Worm (Caenorhabditis elegans) whole organism, early embryonic: Measurements from ENCODE around the gene ZC132.3.

ENCODE experiments used
- B0310.2 ChIP-seq: sonication (generic microtip); optimal IDR thresholded peaks from 2 replicates; lab custom pipeline; 2016; ENCODE audit warnings: mild to moderate bottlenecking, missing genetic modification characterization, missing compliant biosample characterization
- F13C5.2 ChIP-seq: sonication (generic microtip); optimal IDR thresholded peaks from 2 replicates; lab custom pipeline; 2017; ENCODE audit warnings: mild to moderate bottlenecking, missing genetic modification characterization, inconsistent platforms, missing compliant biosample characterization
- aly-1 ChIP-seq: sonication (generic microtip); optimal IDR thresholded peaks from 2 replicates; lab custom pipeline; 2016; ENCODE audit warnings: missing genetic modification characterization, missing compliant biosample characterization
- ama-1 ChIP-seq: fragments of 150-350 bp; optimal IDR thresholded peaks from 2 replicates; lab custom pipeline; 2014
- ceh-13 ChIP-seq: fragments of 200-800 bp; sonication (Bioruptor generic); optimal IDR thresholded peaks from 2 replicates; lab custom pipeline; 2018; ENCODE audit warnings: mild to moderate bottlenecking, missing genetic modification characterization, missing compliant biosample characterization
- ceh-36 ChIP-seq: sonication (generic microtip); optimal IDR thresholded peaks from 2 replicates; lab custom pipeline; 2016; ENCODE audit warnings: missing genetic modification characterization, inconsistent platforms, missing compliant biosample characterization
- ets-7 ChIP-seq: sonication (generic microtip); optimal IDR thresholded peaks from 2 replicates; lab custom pipeline; 2016; ENCODE audit warnings: missing genotype, missing genetic modification characterization, missing compliant biosample characterization
- flt-1 ChIP-seq: fragments of 200-800 bp; sonication (Bioruptor generic); IDR thresholded peaks from 2 replicates; pipeline ENCODE4 v1.3.6; 2022; ENCODE audit warnings: missing genetic modification characterization, missing compliant biosample characterization
- hmbx-1 ChIP-seq: sonication (generic microtip); optimal IDR thresholded peaks from 2 replicates; lab custom pipeline; 2016; ENCODE audit warnings: mild to moderate bottlenecking, missing genetic modification characterization, missing compliant biosample characterization
- hmg-4 ChIP-seq: fragments of 200-800 bp; sonication (Bioruptor generic); optimal IDR thresholded peaks from 2 replicates; lab custom pipeline; 2018; ENCODE audit warnings: mild to moderate bottlenecking, missing genetic modification characterization, missing compliant biosample characterization
- hnd-1 ChIP-seq: sonication (generic microtip); optimal IDR thresholded peaks from 2 replicates; lab custom pipeline; 2016; ENCODE audit warnings: missing genetic modification characterization, missing compliant biosample characterization
- pes-1 ChIP-seq: fragments of 200-800 bp; sonication (Bioruptor generic); IDR thresholded peaks from 2 replicates; pipeline ENCODE4 v1.3.6; 2022; ENCODE audit warnings: missing genetic modification reagents, missing genetic modification characterization, missing compliant biosample characterization
- scrt-1 ChIP-seq: fragments of 200-800 bp; sonication (Bioruptor generic); IDR thresholded peaks from 2 replicates; pipeline ENCODE4 v1.3.6; 2022; ENCODE audit warnings: missing genetic modification characterization, missing compliant biosample characterization
- sea-1 ChIP-seq: fragments of 200-800 bp; sonication (Bioruptor generic); conservative IDR thresholded peaks from 2 replicates; pipeline ENCODE4 v1.3.6; 2022; ENCODE audit warnings: missing genetic modification characterization, missing compliant biosample characterization
- tbx-11 ChIP-seq: fragments of 200-800 bp; sonication (Bioruptor generic); IDR thresholded peaks from 2 replicates; pipeline ENCODE4 v1.3.6; 2022; ENCODE audit warnings: missing genetic modification characterization, missing compliant biosample characterization
- tbx-37 ChIP-seq: fragments of 200-800 bp; sonication (Bioruptor generic); conservative IDR thresholded peaks from 2 replicates; pipeline ENCODE4 v1.3.6; 2022; ENCODE audit warnings: missing genetic modification reagents, missing genetic modification characterization, missing compliant biosample characterization
- tra-4 ChIP-seq: sonication (generic microtip); optimal IDR thresholded peaks from 2 replicates; lab custom pipeline; 2017; ENCODE audit warnings: missing genetic modification characterization, missing compliant biosample characterization

Gene ZC132.3

DNA sequence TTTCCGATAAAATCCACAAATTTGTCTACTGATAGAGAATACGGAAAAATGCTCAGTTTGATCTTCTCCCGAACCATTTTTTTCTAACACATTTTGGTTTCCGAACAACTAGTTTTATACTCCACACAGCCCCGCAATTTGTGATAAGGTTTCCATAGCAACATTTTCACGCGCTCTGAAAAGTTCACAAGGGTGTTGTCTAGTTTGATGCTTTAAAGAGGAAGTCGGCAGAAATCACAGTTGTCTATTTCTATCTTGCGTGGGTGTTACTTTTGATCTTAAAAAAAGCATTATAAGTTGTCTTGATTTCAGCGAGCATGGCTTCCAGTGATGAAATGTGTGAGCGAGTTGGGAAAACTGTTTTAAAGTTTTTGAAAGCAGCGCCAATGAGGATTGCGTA is at the start of gene ZC132.3:
Gene ZC132.3, minus strand, starts transcription at position 101 of the 400 bp plus-strand sequence.
- TF ChIP-seq pes-1 = no peak
- TF ChIP-seq hmbx-1 (tag; lab: Kevin White, UChicago) = no peak
- TF ChIP-seq hmg-4 (GFP tag; lab: Kevin White, UChicago) = no peak
- TF ChIP-seq ceh-36 = no peak
- TF ChIP-seq scrt-1 (GFP tag; lab: Robert Waterston, UW) = no peak

DNA sequence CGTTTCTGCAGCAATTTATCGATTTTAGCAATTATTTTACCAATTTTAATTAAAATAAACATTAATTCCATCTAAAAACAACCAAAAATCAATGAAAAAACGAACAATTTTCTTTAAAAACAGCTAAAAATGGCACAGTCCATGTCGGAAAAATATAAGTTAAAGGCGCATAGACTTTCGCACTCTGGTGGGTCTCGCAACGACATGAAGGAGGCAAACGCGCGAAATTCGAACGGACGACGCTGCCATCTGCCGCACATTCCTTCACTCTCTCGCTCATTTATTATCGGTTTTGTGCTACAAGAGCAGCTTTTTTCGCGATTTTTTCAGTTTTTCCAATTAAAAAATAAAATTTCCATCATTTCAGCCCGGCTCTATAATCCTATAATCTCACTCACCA is 47.2 kb upstream of the ZC132.3 start, which contains the start of gene mcm-7:
Gene mcm-7, plus strand, starts transcription at position 368 of the 400 bp plus-strand sequence.
- TF ChIP-seq B0310.2 (tag; lab: Kevin White, UChicago) = no peak
- no peak for TF ChIP-seq ets-7 (tag; lab: Kevin White, UChicago)
- TF ChIP-seq hmbx-1 (tag; lab: Kevin White, UChicago) = no peak
- TF ChIP-seq tra-4 (tag; lab: Kevin White, UChicago) = no peak
- no peak for TF ChIP-seq ceh-36
- TF ChIP-seq scrt-1 (GFP tag; lab: Robert Waterston, UW) = no peak
- no peak for TF ChIP-seq hnd-1 (tag; lab: Kevin White, UChicago)
- no peak for TF ChIP-seq flt-1 (GFP tag; lab: Robert Waterston, UW)
- no peak for TF ChIP-seq sea-1 (GFP tag; lab: Robert Waterston, UW)

DNA sequence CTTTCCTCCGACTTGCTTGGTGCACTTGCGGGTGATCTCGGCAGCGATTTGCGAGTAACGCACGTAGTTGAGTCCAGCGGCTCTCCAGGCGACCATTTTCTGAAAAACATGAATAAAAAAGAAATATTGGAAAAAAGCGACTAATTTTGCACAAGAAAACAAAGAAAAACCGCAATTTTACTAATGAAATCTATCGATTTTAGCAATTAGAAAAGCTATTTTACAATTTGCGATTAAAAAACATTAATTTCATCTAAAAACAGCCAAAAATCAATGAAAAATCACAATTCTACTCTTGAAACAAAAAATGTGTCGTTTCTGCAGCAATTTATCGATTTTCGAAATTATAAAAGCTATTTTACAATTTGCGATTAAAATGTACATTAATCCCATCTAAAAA is 46.7 kb upstream of the ZC132.3 start, which contains the start of gene hpo-18:
Gene hpo-18, minus strand, starts transcription at position 101 of the 400 bp plus-strand sequence.
- TF ChIP-seq tra-4 (tag; lab: Kevin White, UChicago) = no peak
- TF ChIP-seq ama-1 (lab: Kevin White, UChicago) = no peak
- TF ChIP-seq scrt-1 (GFP tag; lab: Robert Waterston, UW) = no peak
- TF ChIP-seq sea-1 (GFP tag; lab: Robert Waterston, UW) = no peak
- no peak for TF ChIP-seq hmbx-1 (tag; lab: Kevin White, UChicago)
- TF ChIP-seq hmg-4 (GFP tag; lab: Kevin White, UChicago) = no peak
- TF ChIP-seq F13C5.2 (tag; lab: Kevin White, UChicago) = no peak
- no peak for TF ChIP-seq aly-1
- no peak for TF ChIP-seq B0310.2 (tag; lab: Kevin White, UChicago)
- TF ChIP-seq tbx-11 (GFP tag; lab: Robert Waterston, UW) = no peak
- no peak for TF ChIP-seq ets-7 (tag; lab: Kevin White, UChicago)
- no peak for TF ChIP-seq pes-1

DNA sequence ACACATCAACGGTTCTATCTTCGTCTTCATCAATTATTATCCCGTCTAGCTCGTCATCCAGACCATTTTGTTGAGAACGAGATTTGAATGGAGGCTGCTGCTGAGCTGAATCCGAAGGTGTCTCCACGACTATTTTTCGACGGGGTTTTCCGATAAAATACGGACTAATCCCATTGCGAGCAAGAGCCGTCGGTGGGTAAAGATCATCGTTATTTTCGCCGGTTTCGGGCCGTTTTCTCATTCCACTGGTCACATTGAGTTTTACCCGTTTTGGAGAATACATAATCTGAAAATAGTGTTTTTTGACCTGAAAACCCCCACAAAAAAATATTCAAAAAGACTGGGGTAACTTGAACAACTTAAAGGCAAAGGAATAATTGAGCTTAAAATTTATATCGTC is 46.1 kb upstream of the ZC132.3 start, which contains the start of gene figl-1:
Gene figl-1, minus strand, starts transcription at position 286 of the 400 bp plus-strand sequence.
- TF ChIP-seq ceh-13 (GFP tag; lab: Kevin White, UChicago) (no peak), hmbx-1 (tag; lab: Kevin White, UChicago) (no peak), tbx-37 (GFP tag; lab: Robert Waterston, UW) (no peak), sea-1 (GFP tag; lab: Robert Waterston, UW) (no peak), hnd-1 (tag; lab: Kevin White, UChicago) (no peak), ama-1 (lab: Kevin White, UChicago) (no peak), B0310.2 (tag; lab: Kevin White, UChicago) (no peak)

DNA sequence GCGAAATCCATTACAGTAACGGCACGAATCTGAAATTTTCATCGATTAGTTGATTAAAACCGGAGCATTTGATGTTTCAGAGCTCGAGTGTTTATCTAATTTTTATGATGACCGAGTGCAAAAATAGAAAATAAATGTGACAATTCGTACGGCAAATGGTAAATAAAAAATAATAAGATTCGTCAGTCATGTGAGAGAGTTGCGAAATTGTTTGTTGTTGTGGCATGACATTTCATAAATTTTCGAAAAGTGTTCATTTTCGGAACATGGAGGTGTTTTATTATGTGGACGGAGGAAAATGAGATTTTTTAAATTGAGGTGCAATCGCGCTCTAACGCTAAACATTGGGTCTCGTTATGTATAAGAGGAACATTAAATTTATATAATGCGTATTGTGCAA is 42.1 kb upstream of the ZC132.3 start:
- TF ChIP-seq tra-4 (tag; lab: Kevin White, UChicago) = no peak
- TF ChIP-seq B0310.2 (tag; lab: Kevin White, UChicago) = no peak
- no peak for TF ChIP-seq ama-1 (lab: Kevin White, UChicago)
- no peak for TF ChIP-seq pes-1
- TF ChIP-seq hmg-4 (GFP tag; lab: Kevin White, UChicago) = no peak
- TF ChIP-seq ceh-36 = no peak
- no peak for TF ChIP-seq hnd-1 (tag; lab: Kevin White, UChicago)
- no peak for TF ChIP-seq tbx-37 (GFP tag; lab: Robert Waterston, UW)

DNA sequence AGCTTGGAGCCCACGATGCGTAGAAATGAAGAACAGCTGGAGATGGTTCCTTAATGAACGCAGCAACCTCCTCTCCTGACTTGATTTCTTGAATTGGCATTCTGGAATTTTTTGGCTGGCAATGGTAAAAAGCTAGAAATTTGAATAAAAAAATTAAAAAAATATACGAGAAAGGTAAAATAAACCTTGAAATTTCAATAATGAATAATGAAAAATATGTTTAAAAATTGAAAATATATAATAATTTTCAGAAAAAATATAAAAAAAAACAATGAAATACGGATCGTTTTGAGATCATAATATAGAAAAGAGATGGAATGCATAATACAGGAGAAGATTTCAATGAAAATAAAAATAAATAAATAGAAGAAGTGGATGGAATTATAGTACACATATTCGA is 41.6 kb upstream of the ZC132.3 start, which contains the start of gene glrx-3:
Gene glrx-3, minus strand, starts transcription at position 101 of the 400 bp plus-strand sequence.
- no peak for TF ChIP-seq sea-1 (GFP tag; lab: Robert Waterston, UW)
- no peak for TF ChIP-seq hmbx-1 (tag; lab: Kevin White, UChicago)
- no peak for TF ChIP-seq ama-1 (lab: Kevin White, UChicago)
- no peak for TF ChIP-seq hnd-1 (tag; lab: Kevin White, UChicago)
- no peak for TF ChIP-seq scrt-1 (GFP tag; lab: Robert Waterston, UW)
- no peak for TF ChIP-seq hmg-4 (GFP tag; lab: Kevin White, UChicago)
- TF ChIP-seq tra-4 (tag; lab: Kevin White, UChicago) = no peak
- no peak for TF ChIP-seq ets-7 (tag; lab: Kevin White, UChicago)
- no peak for TF ChIP-seq F13C5.2 (tag; lab: Kevin White, UChicago)
- no peak for TF ChIP-seq ceh-36
- TF ChIP-seq B0310.2 (tag; lab: Kevin White, UChicago) = no peak
- TF ChIP-seq flt-1 (GFP tag; lab: Robert Waterston, UW) = no peak
- no peak for TF ChIP-seq tbx-37 (GFP tag; lab: Robert Waterston, UW)
- TF ChIP-seq tbx-11 (GFP tag; lab: Robert Waterston, UW) = no peak
- no peak for TF ChIP-seq ceh-13 (GFP tag; lab: Kevin White, UChicago)

DNA sequence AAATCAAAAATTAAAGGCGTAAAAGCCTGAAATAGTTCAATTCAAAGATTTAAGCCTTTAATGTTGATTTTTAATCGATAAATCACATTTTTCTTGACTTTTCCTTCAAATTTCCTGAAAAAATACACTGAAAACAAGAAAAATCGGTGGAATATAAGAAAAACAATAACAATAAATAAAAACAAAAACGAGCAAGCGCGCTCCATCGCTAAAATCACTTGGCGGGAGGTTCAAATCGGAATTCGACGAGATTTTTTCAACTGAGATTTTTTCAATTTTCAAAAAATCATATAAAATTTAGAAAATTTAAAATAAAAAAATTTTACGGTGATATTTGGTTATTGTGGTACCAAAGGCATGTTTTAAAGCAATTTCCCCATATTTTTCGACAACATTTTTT is 39.8 kb upstream of the ZC132.3 start:
- TF ChIP-seq sea-1 (GFP tag; lab: Robert Waterston, UW) (no peak), ama-1 (lab: Kevin White, UChicago) (no peak), ets-7 (tag; lab: Kevin White, UChicago) (no peak), tbx-11 (GFP tag; lab: Robert Waterston, UW) (no peak), B0310.2 (tag; lab: Kevin White, UChicago) (no peak), hmbx-1 (tag; lab: Kevin White, UChicago) (no peak), ceh-36 (no peak), hmg-4 (GFP tag; lab: Kevin White, UChicago) (no peak), pes-1 (no peak), F13C5.2 (tag; lab: Kevin White, UChicago) (no peak), tbx-37 (GFP tag; lab: Robert Waterston, UW) (no peak)
